Fruit fly (Drosophila melanogaster): ENCODE data around the gene Cyp9f2.

Gene Cyp9f2

DNA sequence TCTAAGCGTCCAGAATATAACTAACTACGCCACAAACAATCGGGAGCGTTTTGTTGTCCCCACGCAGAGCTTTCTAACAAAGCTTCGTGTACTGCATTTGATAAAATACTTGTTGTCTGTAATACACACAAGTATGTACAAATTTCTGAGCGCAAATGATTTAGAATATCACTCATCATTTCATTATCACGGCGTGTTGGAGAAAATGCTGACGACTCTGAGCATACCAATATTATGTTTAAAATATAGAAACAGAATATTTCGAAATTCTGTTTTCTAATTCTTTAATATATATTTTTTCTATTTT lies at the start of gene Cyp9f2:
Cyp9f2 (minus strand) TSS at position 101 of the 307 bp plus-strand sequence.
- no peak for TF ChIP-seq Pif1B (GFP tag; optimal IDR thresholded peaks at IDR 0.05)
- TF ChIP-seq gl (tag; optimal IDR thresholded peaks at IDR 0.05): no peak
- no peak for TF ChIP-seq CG10348 (GFP tag; IDR thresholded peaks at IDR 0.05)
- TF ChIP-seq fd96Ca (GFP tag; IDR thresholded peaks at IDR 0.05): no peak
- TF ChIP-seq CG13204 (GFP tag; optimal IDR thresholded peaks at IDR 0.05): no peak
- no peak for TF ChIP-seq CG34367 (tag; optimal IDR thresholded peaks at IDR 0.05)
- no peak for TF ChIP-seq CG4496 (GFP tag; IDR thresholded peaks at IDR 0.05)

- TF ChIP-seq CG8159 (tag; optimal IDR thresholded peaks at IDR 0.05) (no peak), rn (GFP tag; IDR thresholded peaks at IDR 0.05) (no peak), EcR (GFP tag; optimal IDR thresholded peaks at IDR 0.05) (peak; percentile 77), fd96Ca (GFP tag; IDR thresholded peaks at IDR 0.05) (no peak), Pif1B (GFP tag; optimal IDR thresholded peaks at IDR 0.05) (no peak), CG14655 (GFP tag; optimal IDR thresholded peaks at IDR 0.05) (no peak)
Measured at dm6 chr3R:12454492-12454891, 48.7 kb upstream of the Cyp9f2 start.

- TF ChIP-seq CG8159 (tag; optimal IDR thresholded peaks at IDR 0.05) (no peak), Ets98B (GFP tag; IDR thresholded peaks at IDR 0.05) (peak; percentile 43), rn (GFP tag; IDR thresholded peaks at IDR 0.05) (no peak), D1 (tag; optimal IDR thresholded peaks at IDR 0.05) (no peak), CG4496 (GFP tag; IDR thresholded peaks at IDR 0.05) (0 out of 3 replicates have a peak, but pooled peaks have one; percentile 22), CG13204 (GFP tag; optimal IDR thresholded peaks at IDR 0.05) (peak; percentile 92), CG15710 (tag; optimal IDR thresholded peaks at IDR 0.05) (no peak), CG10348 (GFP tag; IDR thresholded peaks at IDR 0.05) (0 out of 2 replicates have a peak, but pooled peaks have one; percentile 9), Snoo (tag; optimal IDR thresholded peaks at IDR 0.05) (no peak), CG14655 (GFP tag; optimal IDR thresholded peaks at IDR 0.05) (no peak), gl (tag; optimal IDR thresholded peaks at IDR 0.05) (no peak), EcR (GFP tag; optimal IDR thresholded peaks at IDR 0.05) (peak; percentile 63), CG32121 (GFP tag; IDR thresholded peaks at IDR 0.05) (no peak)
Measured at dm6 chr3R:12451888-12452514, 46.2 kb upstream of the Cyp9f2 start, which contains the start of gene CG5509. Gene CG5509 (plus strand): TSS chr3R:12452464.

DNA sequence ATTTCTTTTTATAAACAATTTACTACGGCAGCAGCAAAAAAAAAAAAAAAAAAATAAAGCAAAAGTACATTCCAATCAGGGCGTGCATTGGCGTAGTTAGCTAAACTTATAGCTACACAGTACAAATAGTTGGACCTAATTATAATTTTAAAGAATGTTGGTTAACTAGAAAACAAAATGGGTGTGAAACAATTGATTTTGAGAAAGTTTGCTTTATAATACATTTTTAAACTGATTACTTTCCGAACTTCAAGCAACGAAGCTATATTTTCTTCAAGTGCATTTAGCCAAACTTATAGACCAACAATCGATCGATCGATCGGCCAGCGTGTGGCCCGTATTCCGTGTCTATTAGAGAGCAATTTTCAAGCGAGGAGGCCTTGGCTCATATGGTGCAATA lies 45.5 kb upstream of the Cyp9f2 start:
- TF ChIP-seq Pif1A (GFP tag; optimal IDR thresholded peaks at IDR 0.05) (no peak), Ets98B (GFP tag; IDR thresholded peaks at IDR 0.05) (peak; percentile 29), CG4496 (GFP tag; IDR thresholded peaks at IDR 0.05) (0 out of 3 replicates have a peak, but pooled peaks have one; percentile 49), gl (tag; optimal IDR thresholded peaks at IDR 0.05) (no peak), CG14655 (GFP tag; optimal IDR thresholded peaks at IDR 0.05) (no peak), CG15710 (tag; optimal IDR thresholded peaks at IDR 0.05) (peak; percentile 21), fd96Ca (GFP tag; IDR thresholded peaks at IDR 0.05) (no peak), CG32121 (GFP tag; IDR thresholded peaks at IDR 0.05) (peak; percentile 22; the same call in 1 of the 2 replicates), CG9948 (tag; optimal IDR thresholded peaks at IDR 0.05) (peak; percentile 22), CG12605 (GFP tag; IDR thresholded peaks at IDR 0.05) (0 out of 2 replicates have a peak, but pooled peaks have one; percentile 35), CG17806 (tag; optimal IDR thresholded peaks at IDR 0.05) (peak; percentile 27), CG10348 (GFP tag; IDR thresholded peaks at IDR 0.05) (0 out of 2 replicates have a peak, but pooled peaks have one; percentile 11), EcR (GFP tag; optimal IDR thresholded peaks at IDR 0.05) (no peak), CG8301 (tag; optimal IDR thresholded peaks at IDR 0.05) (peak; percentile 20), Pif1B (GFP tag; optimal IDR thresholded peaks at IDR 0.05) (no peak), D1 (tag; optimal IDR thresholded peaks at IDR 0.05) (no peak), Snoo (tag; optimal IDR thresholded peaks at IDR 0.05) (no peak), CG13204 (GFP tag; optimal IDR thresholded peaks at IDR 0.05) (no peak), CG8159 (tag; optimal IDR thresholded peaks at IDR 0.05) (peak; percentile 32), rn (GFP tag; IDR thresholded peaks at IDR 0.05) (no peak), CG34367 (tag; optimal IDR thresholded peaks at IDR 0.05) (peak; percentile 15)

DNA sequence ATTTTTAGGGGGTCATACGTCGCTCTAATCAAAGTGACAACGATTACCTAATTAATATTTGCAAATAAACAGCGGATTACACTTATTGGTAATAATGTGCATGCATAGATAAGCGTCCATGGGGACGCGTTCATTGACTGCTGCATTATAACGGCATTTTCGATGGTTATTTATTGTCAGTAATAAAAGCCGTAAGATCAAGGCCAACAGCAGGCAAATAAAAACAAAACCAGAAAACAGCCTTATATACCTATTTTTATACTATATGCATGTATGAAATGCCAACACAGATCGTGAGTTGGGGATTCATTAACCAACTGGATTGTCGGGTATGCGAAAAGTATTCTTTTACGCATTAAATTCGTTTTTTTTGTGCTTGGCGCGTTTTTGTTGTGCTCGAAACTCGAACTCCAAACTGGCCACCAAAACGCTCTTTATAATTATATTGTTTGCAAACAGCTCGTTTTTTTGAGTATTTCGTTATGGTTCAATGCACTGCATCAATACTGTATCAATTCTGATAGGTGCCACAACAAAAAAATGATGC lies 45.0 kb upstream of the Cyp9f2 start:
- TF ChIP-seq Snoo (tag; optimal IDR thresholded peaks at IDR 0.05): no peak
- TF ChIP-seq rn (GFP tag; IDR thresholded peaks at IDR 0.05): no peak
- TF ChIP-seq EcR (GFP tag; optimal IDR thresholded peaks at IDR 0.05): peak; percentile 91

dm6 chr3R:12449617-12450242 lies 43.9 kb upstream of the Cyp9f2 start:
- TF ChIP-seq CG8159 (tag; optimal IDR thresholded peaks at IDR 0.05): peak; percentile 18
- peak; percentile 34 for TF ChIP-seq EcR (GFP tag; optimal IDR thresholded peaks at IDR 0.05)
- peak; percentile 52 for TF ChIP-seq CG13204 (GFP tag; optimal IDR thresholded peaks at IDR 0.05)
- TF ChIP-seq Snoo (tag; optimal IDR thresholded peaks at IDR 0.05): no peak
- peak; percentile 24; the same call in 1 of the 3 replicates for TF ChIP-seq fd96Ca (GFP tag; IDR thresholded peaks at IDR 0.05)
- no peak for TF ChIP-seq CG34367 (tag; optimal IDR thresholded peaks at IDR 0.05)
- TF ChIP-seq CG32121 (GFP tag; IDR thresholded peaks at IDR 0.05): peak; percentile 43
- TF ChIP-seq Pif1A (GFP tag; optimal IDR thresholded peaks at IDR 0.05): peak; percentile 5
- TF ChIP-seq rn (GFP tag; IDR thresholded peaks at IDR 0.05): no peak
- TF ChIP-seq CG9948 (tag; optimal IDR thresholded peaks at IDR 0.05): peak; percentile 5
- no peak for TF ChIP-seq Pif1B (GFP tag; optimal IDR thresholded peaks at IDR 0.05)
- no peak; the same call in 2 of the 3 replicates for TF ChIP-seq CG4496 (GFP tag; IDR thresholded peaks at IDR 0.05)
- TF ChIP-seq CG8301 (tag; optimal IDR thresholded peaks at IDR 0.05): no peak
- no peak for TF ChIP-seq CG15710 (tag; optimal IDR thresholded peaks at IDR 0.05)
- no peak for TF ChIP-seq CG10348 (GFP tag; IDR thresholded peaks at IDR 0.05)
- no peak for TF ChIP-seq CG17806 (tag; optimal IDR thresholded peaks at IDR 0.05)
- no peak for TF ChIP-seq Ets98B (GFP tag; IDR thresholded peaks at IDR 0.05)
- TF ChIP-seq CG14655 (GFP tag; optimal IDR thresholded peaks at IDR 0.05): no peak
- TF ChIP-seq D1 (tag; optimal IDR thresholded peaks at IDR 0.05): no peak
- TF ChIP-seq gl (tag; optimal IDR thresholded peaks at IDR 0.05): peak; percentile 51
- TF ChIP-seq CG12605 (GFP tag; IDR thresholded peaks at IDR 0.05): no peak

Data from whole organism, pupa.